Fruit fly (Drosophila melanogaster) whole organism, wandering third instar larva: ENCODE measurements around the gene CG13640.

Experiments used
- Abd-B ChIP-seq: fragments of >200 bp; optimal IDR thresholded peaks from 2 replicates; lab custom pipeline; 2017; ENCODE audit warnings: missing biosample characterization, missing genetic modification characterization
- CG9705 ChIP-seq: fragments of 200-800 bp; sonication (Bioruptor generic); optimal IDR thresholded peaks from 2 replicates; lab custom pipeline; 2018; ENCODE audit warnings: missing biosample characterization, mild to moderate bottlenecking, missing genetic modification characterization
- CrebA ChIP-seq: fragments of 200-800 bp; sonication (Bioruptor generic); optimal IDR thresholded peaks from 2 replicates; lab custom pipeline; 2016; ENCODE audit warnings: missing biosample characterization, mild to moderate bottlenecking, missing genetic modification characterization, borderline replicate concordance
- Dfd ChIP-seq: fragments of >200 bp; optimal IDR thresholded peaks from 2 replicates; lab custom pipeline; 2017; ENCODE audit warnings: missing biosample characterization, missing genetic modification characterization
- Dif ChIP-seq: fragments of 200-275, 200-300 bp; sonication (Bioruptor generic); optimal IDR thresholded peaks from 2 replicates; lab custom pipeline; 2018; ENCODE audit warnings: missing biosample characterization, missing genetic modification characterization; ENCODE audit not compliant: partially characterized antibody
- HLH106 ChIP-seq: fragments of 200-800 bp; optimal IDR thresholded peaks from 3 replicates; lab custom pipeline; 2019; ENCODE audit warnings: missing biosample characterization, mild to moderate bottlenecking, missing genetic modification characterization, moderate library complexity
- Hnf4 ChIP-seq: fragments of 200-800 bp; sonication (Bioruptor generic); optimal IDR thresholded peaks from 2 replicates; lab custom pipeline; 2016; ENCODE audit warnings: missing biosample characterization, mild to moderate bottlenecking, missing genetic modification characterization
- Hr78 ChIP-seq: fragments of >200 bp; optimal IDR thresholded peaks from 2 replicates; lab custom pipeline; 2017; ENCODE audit warnings: missing biosample characterization, missing genetic modification characterization
- Hr83 ChIP-seq: fragments of 200-300 bp; sonication (Bioruptor generic); optimal IDR thresholded peaks from 2 replicates; lab custom pipeline; 2016; ENCODE audit warnings: missing biosample characterization, mild to moderate bottlenecking, missing genetic modification characterization, moderate library complexity; ENCODE audit not compliant: poor library complexity, severe bottlenecking
- Jra ChIP-seq: sonication (Bioruptor generic); optimal IDR thresholded peaks from 2 replicates; lab custom pipeline; 2016; ENCODE audit warnings: missing biosample characterization, missing genetic modification characterization
- Mio ChIP-seq: sonication (Bioruptor generic); optimal IDR thresholded peaks from 2 replicates; lab custom pipeline; 2016; ENCODE audit warnings: missing biosample characterization, missing genetic modification characterization
- Myc ChIP-seq: fragments of >200 bp; optimal IDR thresholded peaks from 2 replicates; lab custom pipeline; 2017
- N ChIP-seq: fragments of >200 bp; optimal IDR thresholded peaks from 2 replicates; lab custom pipeline; 2018; ENCODE audit warnings: missing biosample characterization, missing external identifiers, missing genetic modification characterization
- OdsH ChIP-seq: fragments of 200-800 bp; sonication (Bioruptor generic); optimal IDR thresholded peaks from 2 replicates; lab custom pipeline; 2016; ENCODE audit warnings: missing biosample characterization, mild to moderate bottlenecking, missing genetic modification characterization
- Rel ChIP-seq, 2 experiments: fragments of 200-800 bp; sonication (Bioruptor generic) in 1 of 2; optimal IDR thresholded peaks; 2 replicates in 1 of 2; 3 replicates in 1 of 2; lab custom pipeline; 2016 to 2019; ENCODE audit warnings: mild to moderate bottlenecking in 2 of 2, missing biosample characterization in 2 of 2, missing genetic modification characterization in 2 of 2, moderate library complexity in 1 of 2
- Vsx2 ChIP-seq: fragments of 200-300, 225-300 bp; sonication (Bioruptor generic); optimal IDR thresholded peaks from 2 replicates; lab custom pipeline; 2018; ENCODE audit warnings: missing biosample characterization, missing genetic modification characterization; ENCODE audit not compliant: partially characterized antibody
- brk ChIP-seq: fragments of 200-800 bp; sonication (Bioruptor generic); optimal IDR thresholded peaks from 2 replicates; lab custom pipeline; 2016; ENCODE audit warnings: missing biosample characterization, mild to moderate bottlenecking, missing genetic modification characterization
- dl ChIP-seq, 2 experiments: fragments of 175-275, 200-275 bp in 1 of 2; fragments of 200-275 bp in 1 of 2; sonication (Bioruptor generic); optimal IDR thresholded peaks; lab custom pipeline; 2018; ENCODE audit warnings: mild to moderate bottlenecking in 2 of 2, missing biosample characterization in 2 of 2, missing genetic modification characterization in 2 of 2, moderate library complexity in 2 of 2; ENCODE audit not compliant: partially characterized antibody in 2 of 2, insufficient read depth in 1 of 2
- dmrt93B ChIP-seq: fragments of 200-800 bp; sonication (Bioruptor generic); optimal IDR thresholded peaks from 2 replicates; lab custom pipeline; 2018; ENCODE audit warnings: missing biosample characterization, mild to moderate bottlenecking, missing genetic modification characterization
- dsf ChIP-seq: sonication (Bioruptor generic); optimal IDR thresholded peaks from 2 replicates; lab custom pipeline; 2016; ENCODE audit warnings: missing biosample characterization, missing genetic modification characterization, borderline replicate concordance
- ey ChIP-seq: fragments of 200-800 bp; sonication (Bioruptor generic); optimal IDR thresholded peaks from 2 replicates; lab custom pipeline; 2016; ENCODE audit warnings: missing biosample characterization, missing genetic modification characterization
- foxo ChIP-seq, 2 experiments: fragments of 200-800 bp; sonication (Bioruptor generic); optimal IDR thresholded peaks; 2 replicates in 1 of 2; 3 replicates in 1 of 2; lab custom pipeline; 2016 to 2017; ENCODE audit warnings: missing biosample characterization in 2 of 2, missing genetic modification characterization in 2 of 2
- fru ChIP-seq: fragments of 200-800 bp; sonication (Bioruptor generic); optimal IDR thresholded peaks from 3 replicates; lab custom pipeline; 2016; ENCODE audit warnings: missing biosample characterization, mild to moderate bottlenecking, missing genetic modification characterization
- h ChIP-seq: fragments of 200-800 bp; sonication (Bioruptor generic); optimal IDR thresholded peaks from 3 replicates; lab custom pipeline; 2016; ENCODE audit warnings: missing biosample characterization, mild to moderate bottlenecking, missing genetic modification characterization
- pan ChIP-seq: fragments of >200 bp; optimal IDR thresholded peaks from 2 replicates; lab custom pipeline; 2017
- psq ChIP-seq: fragments of 200-800 bp; sonication (Bioruptor generic); optimal IDR thresholded peaks from 3 replicates; lab custom pipeline; 2017; ENCODE audit warnings: missing biosample characterization, mild to moderate bottlenecking, missing genetic modification characterization, moderate library complexity
- rgr ChIP-seq: fragments of 200-800 bp; sonication (Bioruptor generic); optimal IDR thresholded peaks from 3 replicates; lab custom pipeline; 2016; ENCODE audit warnings: missing biosample characterization, mild to moderate bottlenecking, missing genetic modification characterization
- sage ChIP-seq: fragments of 200-800 bp; sonication (Bioruptor generic); optimal IDR thresholded peaks from 2 replicates; lab custom pipeline; 2016; ENCODE audit warnings: missing biosample characterization, mild to moderate bottlenecking, missing genetic modification characterization
- sv ChIP-seq: fragments of 200-800 bp; sonication (Bioruptor generic); optimal IDR thresholded peaks from 3 replicates; lab custom pipeline; 2016; ENCODE audit warnings: missing biosample characterization, missing genetic modification characterization
- tai ChIP-seq: sonication (Bioruptor generic); optimal IDR thresholded peaks from 2 replicates; lab custom pipeline; 2016; ENCODE audit warnings: missing biosample characterization, missing genetic modification characterization
- usp ChIP-seq: fragments of >200 bp; optimal IDR thresholded peaks from 2 replicates; lab custom pipeline; 2017; ENCODE audit warnings: missing biosample characterization, missing genetic modification characterization
- woc ChIP-seq: sonication (Bioruptor generic); optimal IDR thresholded peaks from 2 replicates; lab custom pipeline; 2016; ENCODE audit warnings: missing biosample characterization, mild to moderate bottlenecking, missing genetic modification characterization

CG13640 gene

DNA sequence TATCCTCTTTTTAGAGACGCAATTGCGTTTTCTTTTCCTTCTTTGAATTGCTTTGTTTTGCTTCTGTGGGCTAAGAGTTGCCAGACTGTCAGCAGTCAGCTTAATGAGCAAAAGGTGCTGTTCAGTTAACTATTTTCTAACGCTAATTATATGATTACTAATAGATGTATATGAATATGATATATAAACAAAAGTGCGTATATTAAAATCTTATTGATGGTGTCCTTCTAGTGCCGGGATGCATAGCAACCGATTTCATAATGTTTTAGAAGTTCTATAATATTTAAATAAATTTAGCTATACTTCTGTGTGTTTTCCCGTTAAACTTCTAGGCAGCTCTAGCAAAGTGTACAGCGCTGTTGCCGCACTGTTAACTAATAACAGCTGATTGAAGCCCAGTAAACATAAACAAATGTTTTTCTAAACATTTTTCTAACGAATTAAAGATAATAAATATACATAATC is 32.0 kb downstream of the CG13640 start, which contains the start of the genes Kaz and CG43273:
Gene Kaz, minus strand, starts transcription at position 73 of the 465 bp plus-strand sequence.
Gene CG43273, plus strand, starts transcription at position 415 of the 465 bp plus-strand sequence.
- TF ChIP-seq foxo (GFP tag; optimal IDR thresholded peaks at IDR 0.05; lab: Kevin White, UChicago) (peak in 1 of 2 experiments; percentile 68), Myc (peak; percentile 99), Abd-B (GFP tag; lab: Kevin White, UChicago) (no peak), sage (peak; percentile 68), sv (GFP tag; lab: Kevin White, UChicago) (peak; percentile 15), ey (peak; percentile 42), psq (peak; percentile 75), woc (GFP tag; lab: Kevin White, UChicago) (peak; percentile 78), Hnf4 (GFP tag; lab: Kevin White, UChicago) (no peak), HLH106 (peak; percentile 81), Dfd (GFP tag; lab: Kevin White, UChicago) (no peak), OdsH (GFP tag; lab: Kevin White, UChicago) (peak; percentile 49), CG9705 (GFP tag; lab: Kevin White, UChicago) (peak; percentile 64)

DNA sequence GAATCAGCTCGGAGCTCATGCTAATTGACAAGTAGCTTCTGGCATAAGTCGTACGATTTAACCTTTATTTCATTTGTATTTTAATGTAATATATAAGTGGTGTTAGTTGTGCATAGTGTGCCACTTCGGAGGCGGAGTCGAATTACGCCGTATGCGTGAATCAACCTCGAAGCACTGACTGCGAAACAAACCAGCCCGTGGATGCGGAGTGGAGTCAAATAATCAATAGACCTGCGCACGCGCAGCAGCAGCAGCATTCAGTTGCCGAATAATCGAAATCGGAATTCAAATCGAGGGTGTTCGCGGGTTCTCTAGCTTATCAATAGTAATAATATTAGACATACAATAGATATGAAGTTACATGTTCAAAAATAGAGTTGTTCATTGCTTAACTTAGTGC is 33.7 kb downstream of the CG13640 start, which contains the start of gene RabX4:
Gene RabX4, minus strand, starts transcription at position 176 of the 400 bp plus-strand sequence.
- no peak for TF ChIP-seq fru (GFP tag; lab: Kevin White, UChicago)
- no peak for TF ChIP-seq HLH106
- no peak for TF ChIP-seq Dif
- no peak for TF ChIP-seq dl (GFP tag; optimal IDR thresholded peaks at IDR 0.05; lab: Kevin White, UChicago; ENCODE audit: insufficient read depth in 1 of 2, partially characterized antibody in 2 of 2)
- no peak for TF ChIP-seq Vsx2 (GFP tag; lab: Kevin White, UChicago)
- no peak for TF ChIP-seq OdsH (GFP tag; lab: Kevin White, UChicago)
- TF ChIP-seq tai (GFP tag; lab: Kevin White, UChicago): no peak
- no peak for TF ChIP-seq Hr83 (GFP tag; lab: Kevin White, UChicago)
- no peak for TF ChIP-seq ey
- TF ChIP-seq Jra: no peak
- no peak for TF ChIP-seq Myc
- TF ChIP-seq CG9705 (GFP tag; lab: Kevin White, UChicago): no peak
- no peak for TF ChIP-seq foxo (GFP tag; optimal IDR thresholded peaks at IDR 0.05; lab: Kevin White, UChicago)
- no peak for TF ChIP-seq dsf
- TF ChIP-seq CrebA (GFP tag; lab: Kevin White, UChicago): no peak
- TF ChIP-seq usp: no peak
- no peak for TF ChIP-seq psq
- TF ChIP-seq woc (GFP tag; lab: Kevin White, UChicago): no peak
- no peak for TF ChIP-seq h

DNA sequence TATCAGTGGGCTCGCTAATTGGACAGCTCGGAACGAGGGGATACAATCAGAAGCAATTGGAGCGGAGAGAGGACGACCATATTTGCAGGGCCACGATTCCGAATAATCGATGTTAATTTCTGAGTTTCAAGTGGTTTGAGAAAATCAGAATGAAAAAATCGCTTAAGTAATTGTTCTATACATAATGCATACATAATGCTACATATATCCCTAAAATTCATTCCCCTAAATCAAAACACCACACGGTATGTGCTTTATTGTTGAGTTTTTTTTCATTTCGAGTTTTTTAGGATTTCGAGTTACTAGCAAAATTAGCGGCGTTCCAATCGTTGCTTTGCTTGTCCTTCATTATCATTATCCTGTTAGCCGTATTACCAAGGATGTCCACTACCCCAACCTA is 36.4 kb downstream of the CG13640 start, which contains the start of gene niki:
Gene niki, minus strand, starts transcription at position 101 of the 400 bp plus-strand sequence.
- TF ChIP-seq fru (GFP tag; lab: Kevin White, UChicago): no peak
- TF ChIP-seq Vsx2 (GFP tag; lab: Kevin White, UChicago): no peak
- no peak for TF ChIP-seq brk (GFP tag; lab: Kevin White, UChicago)
- TF ChIP-seq Jra: no peak
- TF ChIP-seq ey: no peak
- TF ChIP-seq N (GFP tag; lab: Kevin White, UChicago): no peak
- TF ChIP-seq pan (lab: Kevin White, UChicago): no peak
- no peak for TF ChIP-seq dmrt93B
- no peak for TF ChIP-seq Hr78 (GFP tag; lab: Kevin White, UChicago)
- no peak for TF ChIP-seq sage
- no peak for TF ChIP-seq woc (GFP tag; lab: Kevin White, UChicago)
- no peak for TF ChIP-seq CrebA (GFP tag; lab: Kevin White, UChicago)
- TF ChIP-seq tai (GFP tag; lab: Kevin White, UChicago): no peak

DNA sequence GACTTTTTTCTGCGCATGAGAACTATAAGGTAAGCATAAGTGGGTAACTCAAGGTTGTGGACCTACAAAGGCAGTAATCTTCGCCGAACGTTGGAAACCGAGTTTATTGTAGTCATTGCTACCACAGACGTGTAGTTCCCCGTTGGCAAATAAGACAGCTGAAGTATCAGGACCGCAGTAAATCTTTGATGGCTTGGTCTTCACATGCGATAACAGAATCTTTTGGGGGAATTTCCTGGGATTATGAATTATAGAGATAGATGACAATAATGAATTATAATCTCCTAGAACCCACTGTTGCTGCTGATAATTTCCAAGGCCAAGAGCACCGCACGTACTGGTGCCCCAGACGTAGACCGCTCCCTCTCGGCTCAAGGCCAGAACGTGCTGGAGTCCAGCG is 38.9 kb downstream of the CG13640 start:
- TF ChIP-seq Hnf4 (GFP tag; lab: Kevin White, UChicago) (no peak), Mio (GFP tag; lab: Kevin White, UChicago) (no peak), Rel (GFP tag; optimal IDR thresholded peaks at IDR 0.05; lab: Kevin White, UChicago) (no peak), Rel (tag; optimal IDR thresholded peaks at IDR 0.05; lab: Kevin White, UChicago) (peak; percentile 96), rgr (GFP tag; lab: Kevin White, UChicago) (no peak), woc (GFP tag; lab: Kevin White, UChicago) (no peak)
